Worm (Caenorhabditis elegans): ENCODE data around the gene ugt-66.

The ugt-66 gene

DNA sequence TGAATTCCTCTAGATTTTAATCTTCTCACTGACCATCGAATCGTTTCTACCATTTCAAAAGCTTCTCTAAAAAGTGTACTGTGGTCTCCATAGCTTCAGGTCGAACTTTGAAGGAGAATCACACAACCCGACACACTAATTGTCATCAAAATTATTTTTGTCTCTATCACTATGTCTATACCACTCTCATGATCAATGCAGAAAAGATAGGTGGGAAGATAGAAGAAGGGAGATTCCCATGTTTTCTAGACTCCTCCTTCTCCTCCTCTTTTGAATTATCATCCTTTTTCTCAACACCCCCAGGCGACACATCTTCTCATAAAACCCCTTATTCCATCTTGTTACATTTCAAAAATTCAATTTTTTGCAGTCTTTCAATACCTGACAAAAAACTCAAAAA lies 48.5 kb downstream of the ugt-66 start, which contains the start of gene Y42G9A.3:
Y42G9A.3 (plus strand) TSS at position 363 of the 400 bp plus-strand sequence.
- TF ChIP-seq bed-3 (GFP tag; optimal IDR thresholded peaks at IDR 0.05): no peak
- no peak for TF ChIP-seq hlh-1 (tag; optimal IDR thresholded peaks at IDR 0.05)
- no peak for TF ChIP-seq pha-4 (tag; optimal IDR thresholded peaks at IDR 0.05)
- no peak for TF ChIP-seq elt-3 (tag; optimal IDR thresholded peaks at IDR 0.05)
- TF ChIP-seq nhr-28 (tag; optimal IDR thresholded peaks at IDR 0.05): no peak
- TF ChIP-seq mls-2 (tag; optimal IDR thresholded peaks at IDR 0.05): no peak
- TF ChIP-seq ceh-43 (GFP tag; optimal IDR thresholded peaks at IDR 0.05): no peak
- no peak for TF ChIP-seq snpc-4 (tag; optimal IDR thresholded peaks at IDR 0.05)
- TF ChIP-seq nhr-12 (tag; optimal IDR thresholded peaks at IDR 0.05): no peak
- TF ChIP-seq drap-1 (GFP tag; optimal IDR thresholded peaks at IDR 0.05): no peak
- TF ChIP-seq lin-32 (GFP tag; optimal IDR thresholded peaks at IDR 0.05): no peak
- no peak for TF ChIP-seq elt-1 (tag; optimal IDR thresholded peaks at IDR 0.05; ENCODE audit: borderline replicate concordance, insufficient read depth)
- no peak for TF ChIP-seq M03D4.4 (tag; optimal IDR thresholded peaks at IDR 0.05)
- TF ChIP-seq ces-1 (GFP tag; optimal IDR thresholded peaks at IDR 0.05): no peak
- TF ChIP-seq nhr-2 (tag; optimal IDR thresholded peaks at IDR 0.05): no peak

DNA sequence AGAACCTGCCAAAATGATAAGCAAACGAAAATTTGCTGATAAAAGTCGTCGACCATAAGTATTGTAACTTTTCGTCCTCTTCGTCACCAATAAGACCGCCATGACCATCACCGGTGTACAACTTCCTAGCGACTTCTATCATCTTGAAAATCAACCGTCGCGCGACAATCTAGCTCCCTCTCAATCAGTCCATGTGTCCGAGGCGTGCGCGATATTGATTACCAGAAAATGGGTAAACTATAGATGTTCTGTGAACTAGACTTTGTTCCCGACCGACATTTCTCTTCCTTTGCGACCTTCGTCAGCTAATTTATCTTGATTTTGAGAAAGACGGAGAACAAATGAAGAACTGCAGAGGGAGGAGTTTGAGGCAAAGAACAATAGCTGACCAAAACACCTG lies 49.1 kb downstream of the ugt-66 start:
- TF ChIP-seq nhr-28 (tag; optimal IDR thresholded peaks at IDR 0.05) (no peak), sem-2 (GFP tag; optimal IDR thresholded peaks at IDR 0.05) (no peak), nhr-76 (tag; optimal IDR thresholded peaks at IDR 0.05) (no peak), hlh-1 (tag; optimal IDR thresholded peaks at IDR 0.05) (no peak), ceh-43 (GFP tag; optimal IDR thresholded peaks at IDR 0.05) (no peak)

- TF ChIP-seq bed-3 (GFP tag; optimal IDR thresholded peaks at IDR 0.05): no peak
- no peak for TF ChIP-seq tbx-8 (GFP tag; optimal IDR thresholded peaks at IDR 0.05)
- no peak for TF ChIP-seq ceh-39 (tag; optimal IDR thresholded peaks at IDR 0.05)
- no peak for TF ChIP-seq mls-2 (tag; optimal IDR thresholded peaks at IDR 0.05)
- TF ChIP-seq mep-1 (tag; optimal IDR thresholded peaks at IDR 0.05): no peak
- TF ChIP-seq sptf-1 (tag; optimal IDR thresholded peaks at IDR 0.05): no peak
- no peak for TF ChIP-seq ham-2 (GFP tag; optimal IDR thresholded peaks at IDR 0.05)
- TF ChIP-seq cnd-1 (tag; optimal IDR thresholded peaks at IDR 0.05): no peak
- TF ChIP-seq blmp-1 (tag; optimal IDR thresholded peaks at IDR 0.05): no peak
- no peak for TF ChIP-seq M03D4.4 (tag; optimal IDR thresholded peaks at IDR 0.05)
- no peak for TF ChIP-seq pha-4 (tag; optimal IDR thresholded peaks at IDR 0.05)
- TF ChIP-seq lsy-2 (tag; optimal IDR thresholded peaks at IDR 0.05): no peak
- TF ChIP-seq mab-5 (tag; optimal IDR thresholded peaks at IDR 0.05): no peak
- no peak for TF ChIP-seq nhr-237 (tag; optimal IDR thresholded peaks at IDR 0.05)
- no peak for TF ChIP-seq hlh-1 (tag; optimal IDR thresholded peaks at IDR 0.05)
Observed at ce11 chrIII:6144390-6144962, 49.9 kb downstream of the ugt-66 start.
